Worm (Caenorhabditis elegans) whole organism, young adult: ENCODE results near the gene srh-148.
"Not testable (repeated sequence)": the region's sequence is repeated elsewhere in the genome, so short reads cannot be mapped to it uniquely, and the experiment has no call there.

Source experiments
- F10E7.11 ChIP-seq: sonication (generic microtip); optimal IDR thresholded peaks from 2 replicates; lab custom pipeline; 2017; ENCODE audit warnings: mild to moderate bottlenecking, missing genetic modification characterization, moderate library complexity, missing compliant biosample characterization
- F23B12.7 ChIP-seq: sonication (generic microtip); optimal IDR thresholded peaks from 2 replicates; lab custom pipeline; 2017; ENCODE audit warnings: missing genetic modification characterization, mild to moderate bottlenecking, missing compliant biosample characterization, antibody characterized with exemption, moderate library complexity; ENCODE audit not compliant: insufficient read depth
- F37B4.10 ChIP-seq: fragments of 200-800 bp; sonication (Bioruptor generic); IDR thresholded peaks from 2 replicates; pipeline ENCODE4 v1.3.6; 2022; ENCODE audit warnings: missing genetic modification characterization, missing compliant biosample characterization
- F57A8.1 ChIP-seq: fragments of 200-800 bp; sonication (Bioruptor generic); optimal IDR thresholded peaks from 2 replicates; lab custom pipeline; 2018; ENCODE audit warnings: mild to moderate bottlenecking, missing genetic modification characterization, moderate library complexity, missing compliant biosample characterization
- F57C9.4 ChIP-seq: sonication (generic microtip); optimal IDR thresholded peaks from 2 replicates; lab custom pipeline; 2017; ENCODE audit warnings: mild to moderate bottlenecking, missing genetic modification characterization, missing compliant biosample characterization
- Y53G8AR.9 ChIP-seq: fragments of 200-800 bp; sonication (Bioruptor generic); conservative IDR thresholded peaks from 2 replicates; pipeline ENCODE4 v1.3.6; 2022; ENCODE audit warnings: missing genetic modification reagents, missing genetic modification characterization, missing compliant biosample characterization
- Y67H2A.10 ChIP-seq: fragments of 200-800 bp; sonication (Bioruptor generic); conservative IDR thresholded peaks from 2 replicates; pipeline ENCODE4 v1.3.6; 2022; ENCODE audit warnings: missing genetic modification reagents, missing genetic modification characterization, missing compliant biosample characterization
- akir-1 ChIP-seq: fragments of 200-800 bp; sonication (Bioruptor generic); optimal IDR thresholded peaks from 2 replicates; lab custom pipeline; 2018; ENCODE audit warnings: mild to moderate bottlenecking, missing genetic modification characterization, moderate library complexity, missing compliant biosample characterization
- aptf-2 ChIP-seq: fragments of 200-800 bp; sonication (Bioruptor generic); conservative IDR thresholded peaks from 2 replicates; pipeline ENCODE4 v1.3.6; 2022; ENCODE audit warnings: missing genetic modification reagents, missing genetic modification characterization, missing compliant biosample characterization
- atf-7 ChIP-seq: sonication (generic microtip); optimal IDR thresholded peaks from 2 replicates; lab custom pipeline; 2017; ENCODE audit warnings: mild to moderate bottlenecking, missing genetic modification characterization, missing compliant biosample characterization
- athp-1 ChIP-seq: sonication (generic microtip); optimal IDR thresholded peaks from 2 replicates; lab custom pipeline; 2017; ENCODE audit warnings: mild to moderate bottlenecking, missing genetic modification characterization, missing compliant biosample characterization
- cebp-1 ChIP-seq, 2 experiments: fragments of 200-800 bp in 1 of 2; sonication (Bioruptor generic) in 1 of 2; sonication (generic microtip) in 1 of 2; IDR thresholded peaks in 1 of 2; optimal IDR thresholded peaks in 1 of 2; 2 replicates each; pipeline versions ENCODE4 v1.3.6 to Lab custom; 2017 to 2022; ENCODE audit warnings: missing compliant biosample characterization in 2 of 2, missing genetic modification characterization in 2 of 2, mild to moderate bottlenecking in 1 of 2, missing genetic modification reagents in 1 of 2, moderate library complexity in 1 of 2
- ceh-100 ChIP-seq: fragments of 200-800 bp; sonication (Bioruptor generic); IDR thresholded peaks from 2 replicates; pipeline ENCODE4 v1.3.6; 2022; ENCODE audit warnings: missing genetic modification reagents, missing genetic modification characterization, missing compliant biosample characterization
- die-1 ChIP-seq: sonication (generic microtip); optimal IDR thresholded peaks from 2 replicates; lab custom pipeline; 2016; ENCODE audit warnings: missing genotype, mild to moderate bottlenecking, missing genetic modification characterization, missing compliant biosample characterization
- dpff-1 ChIP-seq: sonication (generic microtip); optimal IDR thresholded peaks from 2 replicates; lab custom pipeline; 2017; ENCODE audit warnings: mild to moderate bottlenecking, missing genetic modification characterization, missing compliant biosample characterization
- egl-18 ChIP-seq: fragments of 200-800 bp; sonication (Bioruptor generic); IDR thresholded peaks from 2 replicates; pipeline ENCODE4 v1.3.6; 2022; ENCODE audit warnings: missing genetic modification reagents, missing genetic modification characterization, missing compliant biosample characterization
- ets-4 ChIP-seq: fragments of 200-800 bp; sonication (Bioruptor generic); optimal IDR thresholded peaks from 2 replicates; lab custom pipeline; 2018; ENCODE audit warnings: mild to moderate bottlenecking, missing genetic modification characterization, missing compliant biosample characterization
- fkh-3 ChIP-seq: sonication (generic microtip); optimal IDR thresholded peaks from 2 replicates; lab custom pipeline; 2016; ENCODE audit warnings: mild to moderate bottlenecking, missing genetic modification characterization, missing compliant biosample characterization
- hlh-26 ChIP-seq: fragments of 200-800 bp; sonication (Bioruptor generic); conservative IDR thresholded peaks from 2 replicates; pipeline ENCODE4 v1.3.6; 2022; ENCODE audit warnings: missing genetic modification reagents, missing genetic modification characterization, missing compliant biosample characterization
- hmg-20 ChIP-seq: fragments of 200-800 bp; sonication (Bioruptor generic); IDR thresholded peaks from 2 replicates; pipeline ENCODE4 v1.3.6; 2022; ENCODE audit warnings: missing genetic modification reagents, missing genetic modification characterization, missing compliant biosample characterization
- mes-4 ChIP-seq: sonication (generic microtip); optimal IDR thresholded peaks from 2 replicates; lab custom pipeline; 2016; ENCODE audit warnings: missing genotype, missing genetic modification characterization, missing compliant biosample characterization
- nfya-2 ChIP-seq: fragments of 200-800 bp; sonication (Bioruptor generic); IDR thresholded peaks from 2 replicates; pipeline ENCODE4 v1.3.6; 2022; ENCODE audit warnings: missing genetic modification reagents, missing genetic modification characterization, missing compliant biosample characterization
- nfyb-1 ChIP-seq: fragments of 200-800 bp; sonication (Bioruptor generic); IDR thresholded peaks from 2 replicates; pipeline ENCODE4 v1.3.6; 2022; ENCODE audit warnings: missing genetic modification reagents, missing genetic modification characterization, missing compliant biosample characterization
- pbrm-1 ChIP-seq: fragments of 200-800 bp; sonication (Bioruptor generic); IDR thresholded peaks from 2 replicates; pipeline ENCODE4 v1.3.6; 2022; ENCODE audit warnings: missing genetic modification reagents, missing genetic modification characterization, missing compliant biosample characterization
- sdz-38 ChIP-seq: sonication (generic microtip); optimal IDR thresholded peaks from 2 replicates; lab custom pipeline; 2016; ENCODE audit warnings: missing genotype, missing genetic modification characterization, missing compliant biosample characterization
- snpc-1.1 ChIP-seq: sonication (generic microtip); optimal IDR thresholded peaks from 2 replicates; lab custom pipeline; 2017; ENCODE audit warnings: missing genetic modification characterization, mild to moderate bottlenecking, missing compliant biosample characterization, antibody characterized with exemption, moderate library complexity, missing genotype, missing genetic modification reagents; ENCODE audit not compliant: insufficient read depth
- snpc-3.4 ChIP-seq: sonication (generic microtip); optimal IDR thresholded peaks from 2 replicates; lab custom pipeline; 2017; ENCODE audit warnings: missing genetic modification characterization, mild to moderate bottlenecking, missing compliant biosample characterization, antibody characterized with exemption, moderate library complexity, missing genotype, missing genetic modification reagents
- snpc-4 ChIP-seq, 5 experiments: fragments of 150-350 bp in 1 of 5; sonication (generic microtip) in 4 of 5; optimal IDR thresholded peaks; 2 replicates each; lab custom pipeline; 2014 to 2018; ENCODE audit warnings: missing genetic modification characterization in 5 of 5, missing biosample characterization in 3 of 5, antibody characterized with exemption in 2 of 5, mild to moderate bottlenecking in 2 of 5, missing compliant biosample characterization in 2 of 5, missing genotype in 2 of 5, moderate library complexity in 2 of 5, missing genetic modification reagents in 1 of 5
- somi-1 ChIP-seq: fragments of 200-800 bp; sonication (Bioruptor generic); optimal IDR thresholded peaks from 2 replicates; lab custom pipeline; 2018; ENCODE audit warnings: mild to moderate bottlenecking, missing genetic modification characterization, missing compliant biosample characterization
- zfh-2 ChIP-seq: fragments of 200-800 bp; sonication (Bioruptor generic); conservative IDR thresholded peaks from 2 replicates; pipeline ENCODE4 v1.3.6; 2022; ENCODE audit warnings: missing genetic modification reagents, missing genetic modification characterization, missing compliant biosample characterization
- zim-3 ChIP-seq: sonication (generic microtip); optimal IDR thresholded peaks from 2 replicates; lab custom pipeline; 2017; ENCODE audit warnings: mild to moderate bottlenecking, missing genetic modification characterization, moderate library complexity, missing compliant biosample characterization

The srh-148 gene

DNA sequence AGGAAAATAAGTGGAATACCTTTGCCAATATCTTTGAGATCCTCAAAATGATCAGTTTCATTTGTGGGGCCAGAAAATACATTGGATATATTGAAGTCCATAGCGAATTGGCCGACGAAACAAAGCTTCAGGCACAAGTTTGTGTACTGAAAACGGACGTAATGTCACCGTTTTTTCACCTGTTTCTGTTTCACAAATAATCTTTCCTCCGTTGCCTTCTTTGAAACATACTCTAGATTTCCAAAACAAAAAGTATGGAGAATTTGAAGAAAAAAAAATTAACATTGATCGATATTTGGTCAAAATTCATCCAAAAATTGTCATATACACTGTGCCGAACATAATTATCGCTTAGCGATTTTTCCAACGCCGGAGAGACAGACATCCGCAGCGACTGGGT is 4.4 kb upstream of the srh-148 start, which contains the start of gene srz-12:
srz-12 (minus strand) TSS at position 101 of the 400 bp plus-strand sequence.
- TF ChIP-seq athp-1 (no peak), F57A8.1 (no peak), Y67H2A.10 (GFP tag; lab: Robert Waterston, UW) (no peak), F57C9.4 (tag; lab: Kevin White, UChicago) (no peak), F23B12.7 (tag; lab: Kevin White, UChicago) (no peak), dpff-1 (tag; lab: Kevin White, UChicago) (no peak), F37B4.10 (GFP tag; lab: Robert Waterston, UW) (no peak), hmg-20 (GFP tag; lab: Robert Waterston, UW) (no peak), fkh-3 (no peak), nfya-2 (GFP tag; lab: Robert Waterston, UW) (no peak), somi-1 (GFP tag; lab: Kevin White, UChicago) (no peak), sdz-38 (no peak), Y53G8AR.9 (GFP tag; lab: Robert Waterston, UW) (no peak), ceh-100 (GFP tag; lab: Robert Waterston, UW) (no peak), snpc-1.1 (tag; lab: Kevin White, UChicago) (no peak), zfh-2 (GFP tag; lab: Robert Waterston, UW) (no peak), egl-18 (no peak)

DNA sequence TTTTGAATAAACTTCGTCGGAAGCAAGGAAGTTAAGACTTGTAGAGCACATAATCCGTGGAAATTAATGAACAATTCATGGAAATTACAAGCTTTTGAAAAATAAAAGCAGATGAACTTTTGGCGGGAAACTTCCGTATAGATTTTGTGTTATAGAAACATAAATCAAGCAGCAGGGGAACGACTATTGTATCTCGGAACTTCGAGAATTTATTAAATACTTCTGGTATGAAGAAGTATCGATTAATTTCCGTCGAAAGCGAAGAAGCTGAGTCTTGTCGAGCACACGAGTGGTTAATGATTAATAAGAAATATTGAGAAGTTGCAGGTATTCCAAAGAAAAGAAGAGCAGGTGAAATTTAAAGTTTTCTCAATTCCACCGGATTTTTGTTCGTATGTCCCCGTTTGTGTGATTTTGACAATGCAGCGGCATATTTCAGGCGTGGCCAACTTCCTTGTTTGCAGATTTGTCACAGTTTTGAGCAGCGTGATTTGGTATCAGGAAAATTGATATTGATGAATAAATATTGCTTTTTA is 7.8 kb downstream of the srh-148 start, which contains the start of gene srh-147:
srh-147 (minus strand) TSS at position 51 of the 536 bp plus-strand sequence.
- TF ChIP-seq F10E7.11; snpc-4 (GFP tag; optimal IDR thresholded peaks at IDR 0.05; lab: Kevin White, UChicago); snpc-4 (tag; optimal IDR thresholded peaks at IDR 0.05; lab: Kevin White, UChicago); ets-4 (GFP tag; lab: Kevin White, UChicago): not testable (repeated sequence)
- TF ChIP-seq, all 124 proteins: peak for 0; not testable (repeated sequence) for 124

DNA sequence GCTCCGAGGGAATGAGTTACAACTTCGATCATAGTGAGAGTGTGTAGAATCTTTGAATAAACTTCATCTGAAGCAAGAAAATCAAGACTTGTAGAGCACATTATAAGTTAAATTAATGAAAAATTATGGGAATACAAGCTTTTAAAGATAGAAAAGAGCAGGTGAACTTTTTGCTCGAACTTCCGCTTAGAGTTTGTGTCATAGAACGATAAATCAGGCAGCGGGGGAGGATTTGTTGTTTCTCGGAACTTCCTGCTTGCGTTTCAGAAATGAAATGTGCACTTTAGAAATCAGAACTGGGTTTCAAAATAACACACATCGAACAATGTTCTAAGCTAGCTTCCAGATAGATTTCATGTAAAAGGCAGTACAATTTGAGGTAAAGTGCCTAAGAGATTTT is 17.1 kb downstream of the srh-148 start, which contains the start of gene srh-149:
srh-149 (minus strand) TSS at position 101 of the 400 bp plus-strand sequence.
- TF ChIP-seq snpc-3.4 (tag; lab: Kevin White, UChicago) (no peak), atf-7 (tag; lab: Kevin White, UChicago) (no peak), aptf-2 (no peak), nfyb-1 (GFP tag; lab: Robert Waterston, UW) (no peak), cebp-1 (GFP tag; IDR thresholded peaks at IDR 0.05; lab: Robert Waterston, UW) (no peak), cebp-1 (tag; optimal IDR thresholded peaks at IDR 0.05; lab: Kevin White, UChicago) (no peak), mes-4 (tag; lab: Kevin White, UChicago) (no peak)
- TF ChIP-seq, all 124 proteins: peak for 0

DNA sequence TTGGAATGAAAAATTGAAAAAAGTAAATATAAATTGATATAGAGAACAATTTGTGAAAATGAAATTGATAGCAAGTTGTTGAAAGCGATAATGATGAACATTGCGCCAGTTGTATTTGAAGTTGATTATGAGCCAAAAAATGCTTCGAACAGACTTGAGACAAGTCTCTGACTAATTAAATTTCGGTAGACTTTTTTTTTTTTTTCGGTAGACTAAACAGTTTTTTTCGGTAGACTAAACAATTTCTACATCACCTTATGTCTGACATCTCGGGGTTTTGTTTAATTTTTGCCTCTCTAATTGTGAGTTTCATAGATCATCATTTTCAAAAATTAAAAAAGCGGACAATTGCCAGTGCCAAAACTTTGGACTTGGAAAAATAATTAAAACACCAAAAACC is 24.6 kb downstream of the srh-148 start, which contains the start of gene srbc-54:
srbc-54 (minus strand) TSS at position 101 of the 400 bp plus-strand sequence.
- TF ChIP-seq pbrm-1 (GFP tag; lab: Robert Waterston, UW) (no peak), zim-3 (tag; lab: Kevin White, UChicago) (no peak), hlh-26 (GFP tag; lab: Robert Waterston, UW) (no peak), die-1 (no peak), akir-1 (GFP tag; lab: Kevin White, UChicago) (no peak)
